Worm (Caenorhabditis elegans) whole organism, mixed stage, embryonic: ENCODE data around the gene F55G7.4.

Experiments
- M03D4.4 ChIP-seq: sonication (generic microtip); optimal IDR thresholded peaks from 2 replicates; lab custom pipeline; 2017; ENCODE audit warnings: mild to moderate bottlenecking, missing genetic modification characterization, missing compliant biosample characterization
- blmp-1 ChIP-seq: fragments of 150-350 bp; optimal IDR thresholded peaks from 2 replicates; lab custom pipeline; 2014; ENCODE audit warnings: missing biosample characterization, missing genetic modification characterization
- ceh-39 ChIP-seq: fragments of 150-350 bp; optimal IDR thresholded peaks from 2 replicates; lab custom pipeline; 2014; ENCODE audit warnings: missing biosample characterization, missing genetic modification characterization
- elt-1 ChIP-seq: sonication (generic microtip); optimal IDR thresholded peaks from 2 replicates; lab custom pipeline; 2017; ENCODE audit warnings: missing genetic modification characterization, mild to moderate bottlenecking, missing compliant biosample characterization, antibody characterized with exemption, moderate library complexity, borderline replicate concordance; ENCODE audit not compliant: insufficient read depth
- elt-3 ChIP-seq: fragments of 150-350 bp; optimal IDR thresholded peaks from 2 replicates; lab custom pipeline; 2014; ENCODE audit warnings: missing biosample characterization, missing genetic modification characterization
- lsy-2 ChIP-seq: fragments of 150-350 bp; optimal IDR thresholded peaks from 2 replicates; lab custom pipeline; 2014; ENCODE audit warnings: missing biosample characterization, missing genetic modification characterization
- nhr-12 ChIP-seq: fragments of 150-350 bp; optimal IDR thresholded peaks from 2 replicates; lab custom pipeline; 2014; ENCODE audit warnings: missing biosample characterization, missing genetic modification characterization
- pha-4 ChIP-seq: fragments of 150-350 bp; optimal IDR thresholded peaks from 2 replicates; lab custom pipeline; 2018; ENCODE audit warnings: missing biosample characterization, missing genetic modification reagents, missing genetic modification characterization
- snpc-4 ChIP-seq: fragments of 150-350 bp; optimal IDR thresholded peaks from 2 replicates; lab custom pipeline; 2014; ENCODE audit warnings: missing biosample characterization, missing genetic modification characterization
- sptf-1 ChIP-seq: sonication (generic microtip); optimal IDR thresholded peaks from 2 replicates; lab custom pipeline; 2017; ENCODE audit warnings: mild to moderate bottlenecking, missing genetic modification characterization, moderate library complexity, missing compliant biosample characterization
- ztf-11 ChIP-seq: fragments of 150-350 bp; optimal IDR thresholded peaks from 2 replicates; lab custom pipeline; 2014; ENCODE audit warnings: missing biosample characterization, missing genetic modification characterization

- TF ChIP-seq pha-4 (tag; lab: Kevin White, UChicago) (no peak), sptf-1 (tag; lab: Kevin White, UChicago) (no peak), lsy-2 (no peak), blmp-1 (tag; lab: Kevin White, UChicago) (no peak), ztf-11 (tag; lab: Kevin White, UChicago) (no peak), elt-1 (no peak), ceh-39 (tag; lab: Kevin White, UChicago) (no peak), elt-3 (tag; lab: Kevin White, UChicago) (no peak), M03D4.4 (tag; lab: Kevin White, UChicago) (no peak), nhr-12 (tag; lab: Kevin White, UChicago) (no peak), snpc-4 (tag; lab: Kevin White, UChicago) (no peak)
These were observed 32.2 kb downstream of the F55G7.4 start, which contains the start of gene C49F5.8 for ce11 chrX:11959838-11960237.
